Worm (Caenorhabditis elegans) whole organism, mixed stage, embryonic: ENCODE results near the gene ndx-2.

ENCODE experiments used
- M03D4.4 ChIP-seq: sonication (generic microtip); optimal IDR thresholded peaks from 2 replicates; lab custom pipeline; 2017; ENCODE audit warnings: mild to moderate bottlenecking, missing genetic modification characterization, missing compliant biosample characterization
- bed-3 ChIP-seq: fragments of 200-800 bp; sonication (Bioruptor generic); optimal IDR thresholded peaks from 3 replicates; lab custom pipeline; 2018; ENCODE audit warnings: mild to moderate bottlenecking, missing genetic modification characterization, moderate library complexity, missing compliant biosample characterization
- blmp-1 ChIP-seq: fragments of 150-350 bp; optimal IDR thresholded peaks from 2 replicates; lab custom pipeline; 2014; ENCODE audit warnings: missing biosample characterization, missing genetic modification characterization
- ceh-39 ChIP-seq: fragments of 150-350 bp; optimal IDR thresholded peaks from 2 replicates; lab custom pipeline; 2014; ENCODE audit warnings: missing biosample characterization, missing genetic modification characterization
- ceh-43 ChIP-seq: fragments of 200-800 bp; sonication (Bioruptor generic); optimal IDR thresholded peaks from 2 replicates; lab custom pipeline; 2018; ENCODE audit warnings: mild to moderate bottlenecking, missing genetic modification characterization, moderate library complexity, missing compliant biosample characterization
- ces-1 ChIP-seq: fragments of 150-350 bp; optimal IDR thresholded peaks from 2 replicates; lab custom pipeline; 2014; ENCODE audit warnings: missing biosample characterization, missing genetic modification reagents, missing genetic modification characterization
- cnd-1 ChIP-seq: fragments of 200-800 bp; sonication (Bioruptor generic); optimal IDR thresholded peaks from 2 replicates; lab custom pipeline; 2018; ENCODE audit warnings: mild to moderate bottlenecking, missing genetic modification characterization, missing compliant biosample characterization
- drap-1 ChIP-seq: fragments of 200-800 bp; sonication (Bioruptor generic); optimal IDR thresholded peaks from 3 replicates; lab custom pipeline; 2018; ENCODE audit warnings: mild to moderate bottlenecking, missing genetic modification characterization, missing compliant biosample characterization
- elt-1 ChIP-seq: sonication (generic microtip); optimal IDR thresholded peaks from 2 replicates; lab custom pipeline; 2017; ENCODE audit warnings: missing genetic modification characterization, mild to moderate bottlenecking, missing compliant biosample characterization, antibody characterized with exemption, moderate library complexity, borderline replicate concordance; ENCODE audit not compliant: insufficient read depth
- ham-2 ChIP-seq: fragments of 200-800 bp; sonication (Bioruptor generic); optimal IDR thresholded peaks from 2 replicates; lab custom pipeline; 2018; ENCODE audit warnings: mild to moderate bottlenecking, missing genetic modification characterization, missing compliant biosample characterization
- hlh-1 ChIP-seq: fragments of 150-350 bp; optimal IDR thresholded peaks from 2 replicates; lab custom pipeline; 2014; ENCODE audit warnings: missing biosample characterization, missing genetic modification reagents, missing genetic modification characterization
- lin-13 ChIP-seq: fragments of 150-350 bp; optimal IDR thresholded peaks from 2 replicates; lab custom pipeline; 2014; ENCODE audit warnings: missing biosample characterization, missing genetic modification characterization
- lsy-2 ChIP-seq: fragments of 150-350 bp; optimal IDR thresholded peaks from 2 replicates; lab custom pipeline; 2014; ENCODE audit warnings: missing biosample characterization, missing genetic modification characterization
- mab-5 ChIP-seq: fragments of 150-350 bp; optimal IDR thresholded peaks from 2 replicates; lab custom pipeline; 2014; ENCODE audit warnings: missing biosample characterization, missing genetic modification characterization
- mep-1 ChIP-seq: fragments of 150-350 bp; optimal IDR thresholded peaks from 2 replicates; lab custom pipeline; 2017; ENCODE audit warnings: missing biosample characterization, missing genetic modification reagents, missing genetic modification characterization, inconsistent platforms
- mls-2 ChIP-seq: sonication (generic microtip); optimal IDR thresholded peaks from 2 replicates; lab custom pipeline; 2016; ENCODE audit warnings: mild to moderate bottlenecking, missing genetic modification characterization, moderate library complexity, missing compliant biosample characterization
- nhr-2 ChIP-seq: fragments of 150-350 bp; optimal IDR thresholded peaks from 2 replicates; lab custom pipeline; 2014; ENCODE audit warnings: missing biosample characterization, missing genetic modification characterization
- nhr-237 ChIP-seq: fragments of 150-350 bp; optimal IDR thresholded peaks from 2 replicates; lab custom pipeline; 2014; ENCODE audit warnings: missing biosample characterization, missing genetic modification characterization
- nhr-28 ChIP-seq: fragments of 150-350 bp; optimal IDR thresholded peaks from 2 replicates; lab custom pipeline; 2014; ENCODE audit warnings: missing biosample characterization, missing genetic modification characterization
- nhr-76 ChIP-seq: sonication (generic microtip); optimal IDR thresholded peaks from 2 replicates; lab custom pipeline; 2017; ENCODE audit warnings: missing biosample characterization, missing genetic modification characterization
- pha-4 ChIP-seq: fragments of 150-350 bp; optimal IDR thresholded peaks from 2 replicates; lab custom pipeline; 2018; ENCODE audit warnings: missing biosample characterization, missing genetic modification reagents, missing genetic modification characterization
- sem-2 ChIP-seq: fragments of 200-800 bp; sonication (Bioruptor generic); optimal IDR thresholded peaks from 2 replicates; lab custom pipeline; 2018; ENCODE audit warnings: mild to moderate bottlenecking, missing genetic modification characterization, missing compliant biosample characterization
- sptf-1 ChIP-seq: sonication (generic microtip); optimal IDR thresholded peaks from 2 replicates; lab custom pipeline; 2017; ENCODE audit warnings: mild to moderate bottlenecking, missing genetic modification characterization, moderate library complexity, missing compliant biosample characterization
- tbx-8 ChIP-seq: fragments of 200-800 bp; sonication (Bioruptor generic); optimal IDR thresholded peaks from 2 replicates; lab custom pipeline; 2018; ENCODE audit warnings: mild to moderate bottlenecking, missing genetic modification characterization, moderate library complexity, missing compliant biosample characterization
- unc-39 ChIP-seq: fragments of 150-350 bp; optimal IDR thresholded peaks from 2 replicates; lab custom pipeline; 2014; ENCODE audit warnings: missing biosample characterization, missing genetic modification characterization
- unc-62 ChIP-seq: fragments of 150-350 bp; optimal IDR thresholded peaks from 2 replicates; lab custom pipeline; 2014; ENCODE audit warnings: missing biosample characterization, missing genetic modification reagents, missing genetic modification characterization
- zip-8 ChIP-seq: fragments of 150-350 bp; optimal IDR thresholded peaks from 2 replicates; lab custom pipeline; 2014; ENCODE audit warnings: missing biosample characterization, missing genetic modification characterization
- ztf-11 ChIP-seq: fragments of 150-350 bp; optimal IDR thresholded peaks from 2 replicates; lab custom pipeline; 2014; ENCODE audit warnings: missing biosample characterization, missing genetic modification characterization

The ndx-2 gene

ce11 chrV:2690948-2691347 is 26.1 kb upstream of the ndx-2 start:
- no peak for TF ChIP-seq unc-62
- TF ChIP-seq ceh-43 = no peak

ce11 chrV:2690478-2690877 is 25.7 kb upstream of the ndx-2 start:
- TF ChIP-seq pha-4 (tag; lab: Kevin White, UChicago) (no peak), sptf-1 (tag; lab: Kevin White, UChicago) (no peak), nhr-76 (no peak), zip-8 (tag; lab: Kevin White, UChicago) (no peak), nhr-28 (tag; lab: Kevin White, UChicago) (no peak), mab-5 (tag; lab: Kevin White, UChicago) (no peak), drap-1 (GFP tag; lab: Kevin White, UChicago) (no peak), ceh-39 (tag; lab: Kevin White, UChicago) (no peak), unc-39 (tag; lab: Kevin White, UChicago) (no peak), cnd-1 (tag; lab: Kevin White, UChicago) (no peak), nhr-2 (tag; lab: Kevin White, UChicago) (no peak), ztf-11 (tag; lab: Kevin White, UChicago) (no peak), bed-3 (GFP tag; lab: Kevin White, UChicago) (no peak), ces-1 (GFP tag; lab: Kevin White, UChicago) (no peak), lin-13 (tag; lab: Kevin White, UChicago) (no peak)

- TF ChIP-seq drap-1 (GFP tag; lab: Kevin White, UChicago) (no peak), nhr-237 (tag; lab: Kevin White, UChicago) (no peak), elt-1 (tag; lab: Kevin White, UChicago) (no peak), ham-2 (GFP tag; lab: Kevin White, UChicago) (no peak), nhr-28 (tag; lab: Kevin White, UChicago) (no peak)
Observed at ce11 chrV:2688562-2688961, 23.8 kb upstream of the ndx-2 start.

ce11 chrV:2684227-2684626 is 19.4 kb upstream of the ndx-2 start:
- no peak for TF ChIP-seq ceh-39 (tag; lab: Kevin White, UChicago)
- TF ChIP-seq sem-2 = no peak
- TF ChIP-seq nhr-2 (tag; lab: Kevin White, UChicago) = no peak

ce11 chrV:2683497-2683896 is 18.7 kb upstream of the ndx-2 start:
- TF ChIP-seq zip-8 (tag; lab: Kevin White, UChicago) = no peak
- no peak for TF ChIP-seq mep-1 (tag; lab: Kevin White, UChicago)
- TF ChIP-seq lin-13 (tag; lab: Kevin White, UChicago) = no peak
- TF ChIP-seq, all 35 proteins: peak for 0

ce11 chrV:2677648-2678047 is 12.8 kb upstream of the ndx-2 start:
- no peak for TF ChIP-seq ceh-43
- TF ChIP-seq lsy-2 (tag; lab: Kevin White, UChicago) = no peak
- TF ChIP-seq drap-1 (GFP tag; lab: Kevin White, UChicago) = no peak
- TF ChIP-seq tbx-8 (GFP tag; lab: Kevin White, UChicago) = no peak
- no peak for TF ChIP-seq hlh-1
- TF ChIP-seq bed-3 (GFP tag; lab: Kevin White, UChicago) = no peak
- no peak for TF ChIP-seq mls-2
- TF ChIP-seq nhr-28 (tag; lab: Kevin White, UChicago) = no peak
- TF ChIP-seq mep-1 (tag; lab: Kevin White, UChicago) = no peak
- no peak for TF ChIP-seq nhr-237 (tag; lab: Kevin White, UChicago)
- TF ChIP-seq M03D4.4 (tag; lab: Kevin White, UChicago) = no peak

- TF ChIP-seq blmp-1 (tag; lab: Kevin White, UChicago) (peak; percentile 6), elt-1 (tag; lab: Kevin White, UChicago) (no peak)
Observed at ce11 chrV:2675692-2676091, 10.9 kb upstream of the ndx-2 start.
